Worm (Caenorhabditis elegans): ENCODE measurements around the gene F17C11.22.

F17C11.22 gene

DNA sequence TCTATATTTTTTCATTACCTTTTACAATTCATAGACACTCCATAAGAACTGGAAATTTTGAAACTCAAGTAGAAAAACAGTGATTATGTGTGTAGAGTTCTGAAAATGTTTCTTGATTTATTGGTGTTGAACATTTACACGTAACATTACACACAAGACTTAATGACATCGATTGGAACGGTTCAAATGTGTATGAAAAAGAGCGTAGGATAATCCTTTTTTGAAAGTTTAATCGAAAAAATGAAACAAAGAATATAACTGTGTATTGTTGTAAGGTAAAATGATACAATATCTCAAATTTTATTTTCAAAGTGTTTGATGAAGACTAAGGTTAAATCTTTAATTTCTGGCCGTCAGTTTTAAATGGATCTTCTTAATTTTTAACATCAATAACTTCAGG is 11.1 kb upstream of the F17C11.22 start, which contains the start of gene fig-1:
Gene fig-1 (minus strand): TSS at position 101 of the 400 bp plus-strand sequence.
- TF ChIP-seq dsc-1 (tag; optimal IDR thresholded peaks at IDR 0.05) (no peak), ztf-11 (tag; optimal IDR thresholded peaks at IDR 0.05) (no peak), nhr-47 (tag; optimal IDR thresholded peaks at IDR 0.05) (no peak), mef-2 (tag; optimal IDR thresholded peaks at IDR 0.05) (no peak), efl-1 (optimal IDR thresholded peaks at IDR 0.05) (no peak), efl-1 (GFP tag; optimal IDR thresholded peaks at IDR 0.05 in 1 of 2) (no peak), pag-3 (tag; optimal IDR thresholded peaks at IDR 0.05; ENCODE audit: borderline replicate concordance, insufficient read depth) (no peak), ceh-63 (GFP tag; optimal IDR thresholded peaks at IDR 0.05) (no peak), nhr-71 (tag; optimal IDR thresholded peaks at IDR 0.05) (no peak)

DNA sequence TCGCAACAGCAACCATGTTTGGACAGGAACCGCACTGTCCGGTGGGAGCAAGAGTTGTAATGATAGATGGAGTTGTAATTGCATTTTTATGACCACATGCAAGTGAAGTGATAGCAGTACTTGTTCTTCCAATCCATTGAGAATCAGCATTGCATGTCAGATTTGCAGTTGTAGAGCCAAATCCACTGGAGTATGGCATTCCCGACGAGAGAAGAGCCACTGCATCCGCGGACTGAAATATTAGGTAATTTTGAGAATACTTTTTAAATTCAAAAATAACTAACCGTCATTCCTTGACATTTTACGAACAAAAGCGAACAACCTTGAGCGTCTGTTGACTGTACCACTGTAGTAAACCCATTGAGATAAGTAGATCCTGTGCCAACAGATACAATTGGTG is 5.1 kb upstream of the F17C11.22 start:
- TF ChIP-seq nhr-28 (tag; optimal IDR thresholded peaks at IDR 0.05): no peak
- no peak for TF ChIP-seq sup-37 (GFP tag; optimal IDR thresholded peaks at IDR 0.05)
- no peak for TF ChIP-seq mep-1 (tag; optimal IDR thresholded peaks at IDR 0.05)
- TF ChIP-seq nhr-11 (tag; optimal IDR thresholded peaks at IDR 0.05): no peak
- TF ChIP-seq C16A3.4 (tag; optimal IDR thresholded peaks at IDR 0.05): no peak
- TF ChIP-seq swsn-7 (tag; optimal IDR thresholded peaks at IDR 0.05): no peak
- no peak for TF ChIP-seq fkh-10 (GFP tag; optimal IDR thresholded peaks at IDR 0.05)
- no peak for TF ChIP-seq fkh-8 (tag; optimal IDR thresholded peaks at IDR 0.05)
- no peak for TF ChIP-seq pax-3 (tag; optimal IDR thresholded peaks at IDR 0.05)
- TF ChIP-seq nhr-71 (tag; optimal IDR thresholded peaks at IDR 0.05): no peak
- no peak for TF ChIP-seq nhr-85 (tag)
- TF ChIP-seq ces-1 (GFP tag; optimal IDR thresholded peaks at IDR 0.05): no peak

DNA sequence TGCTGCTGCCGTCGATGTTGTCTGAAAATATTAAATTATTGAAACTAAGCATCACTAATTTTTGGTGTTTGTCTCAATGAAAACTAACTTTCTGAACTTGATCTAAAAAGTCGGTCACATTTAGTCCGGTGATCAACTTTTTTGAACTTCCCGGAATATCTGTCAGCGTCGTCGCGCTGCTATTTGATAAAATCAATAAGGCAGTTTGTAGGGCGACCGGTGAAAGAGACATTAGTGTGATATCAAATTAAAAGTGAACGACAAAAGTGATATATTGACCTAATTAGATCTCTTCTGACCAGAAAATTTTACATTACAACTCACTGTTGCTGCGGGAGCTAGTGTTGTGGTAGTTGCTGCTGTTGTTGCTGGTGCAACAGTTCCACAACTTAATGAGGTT is 960 bp upstream of the F17C11.22 start:
- no peak for TF ChIP-seq fkh-4 (tag; optimal IDR thresholded peaks at IDR 0.05; ENCODE audit: borderline replicate concordance)
- peak; percentile 90 for TF ChIP-seq blmp-1 (tag; optimal IDR thresholded peaks at IDR 0.05)
- TF ChIP-seq nhr-85 (tag): peak; percentile 23
- TF ChIP-seq elt-3 (tag; optimal IDR thresholded peaks at IDR 0.05): peak in 1 of 6 experiments; percentile 10

DNA sequence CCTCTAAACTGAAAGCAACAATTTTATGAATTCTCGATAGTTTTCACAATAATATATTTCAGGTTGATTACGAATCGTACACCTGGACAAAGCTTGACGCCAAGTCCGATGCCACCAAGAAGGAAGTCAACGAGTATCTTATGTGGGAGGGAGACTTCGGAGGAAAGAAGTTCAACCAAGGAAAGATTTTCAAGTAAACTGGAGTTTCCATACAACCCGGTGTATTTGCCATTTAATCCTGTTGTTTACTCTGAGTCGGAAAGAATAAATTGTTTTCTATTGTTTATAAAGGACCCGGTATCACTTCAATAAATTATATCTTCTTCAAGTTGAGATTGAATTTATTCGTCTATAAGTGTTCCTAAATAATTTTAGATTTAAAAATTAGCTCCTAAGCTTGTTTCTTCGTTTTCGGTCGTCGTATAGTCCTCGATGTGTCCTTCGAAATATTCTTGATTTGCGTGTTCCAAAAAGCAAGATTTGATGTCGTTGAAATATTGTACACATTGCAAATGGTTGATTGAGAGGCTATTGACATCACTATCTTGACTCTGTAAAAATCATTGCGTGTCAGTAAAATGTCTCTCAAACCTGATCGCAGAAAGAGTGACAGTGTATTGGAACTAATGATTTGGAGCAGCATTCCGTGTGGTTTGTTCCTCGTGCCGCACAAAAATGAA is 2.2 kb downstream of the F17C11.22 start:
- no peak for TF ChIP-seq fkh-10 (GFP tag; optimal IDR thresholded peaks at IDR 0.05)
- no peak for TF ChIP-seq skn-1 (tag; optimal IDR thresholded peaks at IDR 0.05)
- no peak for TF ChIP-seq ceh-63 (GFP tag; optimal IDR thresholded peaks at IDR 0.05)
- TF ChIP-seq nhr-47 (tag; optimal IDR thresholded peaks at IDR 0.05): no peak
- TF ChIP-seq nhr-20 (tag; optimal IDR thresholded peaks at IDR 0.05): no peak
- TF ChIP-seq lsy-2 (tag; optimal IDR thresholded peaks at IDR 0.05): peak in 1 of 2 experiments; percentile 27
- TF ChIP-seq nhr-85 (tag): peak; percentile 4
- no peak for TF ChIP-seq jun-1 (tag; optimal IDR thresholded peaks at IDR 0.05)
- no peak for TF ChIP-seq efl-1 (optimal IDR thresholded peaks at IDR 0.05)
- peak in 1 of 2 experiments; percentile 24 for TF ChIP-seq efl-1 (GFP tag; optimal IDR thresholded peaks at IDR 0.05 in 1 of 2)
- TF ChIP-seq ama-1 (optimal IDR thresholded peaks at IDR 0.05): no peak
- TF ChIP-seq elt-2 (tag; optimal IDR thresholded peaks at IDR 0.05): no peak

DNA sequence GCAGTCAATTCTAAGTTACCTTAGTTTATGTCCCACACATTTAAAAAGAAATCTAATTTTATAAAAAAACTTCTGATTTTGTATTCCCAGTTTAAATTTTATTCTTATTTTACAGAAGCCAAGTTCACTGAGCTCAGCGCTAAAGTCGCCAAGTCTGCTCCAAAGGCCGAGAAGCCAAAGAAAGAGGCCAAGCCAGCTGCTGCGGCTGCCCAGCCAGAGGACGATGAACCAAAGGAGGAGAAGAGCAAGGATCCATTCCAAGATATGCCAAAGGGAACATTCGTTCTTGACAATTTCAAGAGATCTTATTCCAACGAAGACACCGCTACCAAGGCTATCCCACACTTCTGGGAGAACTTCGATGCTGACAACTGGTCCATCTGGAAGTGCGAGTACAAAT is 3.1 kb downstream of the F17C11.22 start:
- TF ChIP-seq C16A3.4 (tag; optimal IDR thresholded peaks at IDR 0.05) (no peak), ceh-88 (GFP tag; IDR thresholded peaks at IDR 0.05) (no peak), C34B4.2 (tag; optimal IDR thresholded peaks at IDR 0.05) (no peak), efl-1 (optimal IDR thresholded peaks at IDR 0.05) (no peak), efl-1 (GFP tag; optimal IDR thresholded peaks at IDR 0.05 in 1 of 2) (peak in 1 of 2 experiments; percentile 17)

DNA sequence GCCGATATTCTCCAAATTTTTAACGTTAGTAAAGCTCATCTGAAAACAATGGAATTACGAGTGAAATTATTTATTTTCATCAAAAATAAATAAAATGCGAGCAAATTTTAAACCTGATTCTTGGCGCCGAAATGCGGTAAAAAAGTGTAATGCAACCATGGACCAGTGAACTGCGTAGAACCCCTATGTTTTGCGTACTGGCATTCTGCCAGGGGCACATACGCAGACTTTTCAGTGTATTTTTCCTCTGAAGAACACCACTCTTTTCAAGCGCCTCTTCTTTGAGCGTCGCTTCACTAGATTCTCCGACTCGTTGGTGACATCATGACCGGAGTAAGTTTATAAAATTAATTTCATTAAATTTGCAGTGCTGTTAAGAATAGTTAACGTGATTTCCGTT is 4.5 kb downstream of the F17C11.22 start, which contains the start of the genes ctf-4 and eef-1G:
Gene ctf-4 (minus strand): TSS at position 39 of the 400 bp plus-strand sequence.
Gene eef-1G (plus strand): TSS at position 219 of the 400 bp plus-strand sequence.
- no peak for TF ChIP-seq pqm-1 (tag; optimal IDR thresholded peaks at IDR 0.05)
- TF ChIP-seq ceh-8 (GFP tag; optimal IDR thresholded peaks at IDR 0.05): peak; percentile 72
- peak; percentile 92 for TF ChIP-seq lin-15B (tag; optimal IDR thresholded peaks at IDR 0.05)
- peak in 1 of 2 experiments; percentile 93 for TF ChIP-seq mdl-1 (tag; optimal IDR thresholded peaks at IDR 0.05)
- TF ChIP-seq unc-130 (tag; optimal IDR thresholded peaks at IDR 0.05): peak; percentile 99
- peak; percentile 71 for TF ChIP-seq sup-37 (GFP tag; optimal IDR thresholded peaks at IDR 0.05)
- peak; percentile 72 for TF ChIP-seq unc-98 (GFP tag; IDR thresholded peaks at IDR 0.05)
- no peak for TF ChIP-seq sptf-1 (tag; optimal IDR thresholded peaks at IDR 0.05)
- TF ChIP-seq dpl-1 (GFP tag; optimal IDR thresholded peaks at IDR 0.05): peak; percentile 95 to 96 (median 95)
- peak; percentile 96 for TF ChIP-seq skn-1 (tag; optimal IDR thresholded peaks at IDR 0.05)
- peak; percentile 89 for TF ChIP-seq nhr-237 (tag; optimal IDR thresholded peaks at IDR 0.05)
- TF ChIP-seq hlh-4 (tag; optimal IDR thresholded peaks at IDR 0.05): no peak
- no peak for TF ChIP-seq alr-1 (tag; optimal IDR thresholded peaks at IDR 0.05; ENCODE audit: borderline replicate concordance)
- peak; percentile 89 for TF ChIP-seq hpl-2 (GFP tag; optimal IDR thresholded peaks at IDR 0.05)

Data from whole organism, L1 larva.